Fruit fly (Drosophila melanogaster): ENCODE measurements around the gene CG33096.

DNA sequence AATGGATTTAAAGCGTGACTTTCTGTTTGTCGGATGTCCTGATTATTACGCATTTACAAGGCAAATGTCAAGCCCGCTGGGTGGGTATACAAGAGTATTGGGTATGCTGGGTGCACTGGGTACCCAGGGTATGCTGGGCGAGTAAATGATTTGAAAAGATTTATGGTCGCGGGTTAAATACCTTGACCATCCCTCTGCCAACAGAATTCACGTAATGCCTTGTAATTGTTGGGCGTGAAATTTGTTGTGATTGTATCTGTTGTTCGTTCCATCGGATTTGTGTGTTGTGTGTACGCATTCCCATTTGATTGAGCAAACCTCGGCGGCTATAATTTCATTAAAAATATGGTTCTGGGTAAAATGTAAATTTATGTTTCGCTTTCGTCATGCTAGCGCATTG is 18.8 kb upstream of the CG33096 start:
- TF ChIP-seq CTCF (optimal IDR thresholded peaks at IDR 0.05) = no peak
- TF ChIP-seq CG8478 (optimal IDR thresholded peaks at IDR 0.05) = no peak
